Worm (Caenorhabditis elegans): Measurements from ENCODE around the gene gyf-1.

The gyf-1 gene

ce11 chrII:6734674-6735073 is 50.6 kb downstream of the gyf-1 start, which contains the start of gene T14B4.3 (continued):
- TF ChIP-seq hlh-15 (tag; optimal IDR thresholded peaks at IDR 0.05): no peak
- no peak for TF ChIP-seq C38D4.7 (GFP tag; optimal IDR thresholded peaks at IDR 0.05)
- no peak for TF ChIP-seq ceh-9 (tag; optimal IDR thresholded peaks at IDR 0.05)
- peak; percentile 44 for TF ChIP-seq unc-42 (tag; optimal IDR thresholded peaks at IDR 0.05)
- TF ChIP-seq unc-86 (tag; optimal IDR thresholded peaks at IDR 0.05): peak; percentile 15

DNA sequence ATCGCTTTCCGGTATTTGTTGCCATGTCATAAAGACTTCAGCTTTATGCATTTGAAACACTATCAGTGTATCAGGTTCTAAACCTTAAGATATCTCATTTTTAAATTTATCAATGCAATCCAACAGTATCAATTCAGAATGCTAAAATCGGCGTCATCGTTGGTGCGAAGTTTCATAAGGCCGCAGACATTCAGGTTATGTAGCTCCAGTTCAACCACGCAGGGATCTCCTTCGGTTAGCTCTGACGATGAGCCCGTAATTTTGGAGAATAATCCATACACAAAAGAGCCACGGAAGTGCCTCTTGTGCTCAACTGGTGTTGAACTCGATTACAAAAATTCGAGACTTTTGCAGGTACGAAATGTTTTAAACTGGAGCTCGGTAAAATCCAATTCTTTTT is 52.0 kb downstream of the gyf-1 start, which contains the start of gene mrps-18.C:
mrps-18.C (plus strand) TSS at position 138 of the 400 bp plus-strand sequence.
- TF ChIP-seq ceh-6 (GFP tag; optimal IDR thresholded peaks at IDR 0.05): no peak
- no peak for TF ChIP-seq C08G9.2 (tag; optimal IDR thresholded peaks at IDR 0.05)
- TF ChIP-seq elt-4 (tag; optimal IDR thresholded peaks at IDR 0.05): no peak
- TF ChIP-seq eyg-1 (tag; optimal IDR thresholded peaks at IDR 0.05): no peak
- TF ChIP-seq ets-4 (tag; optimal IDR thresholded peaks at IDR 0.05): no peak
- no peak for TF ChIP-seq Y22D7AL.16 (tag; optimal IDR thresholded peaks at IDR 0.05)
- no peak for TF ChIP-seq che-1 (tag; optimal IDR thresholded peaks at IDR 0.05)
- TF ChIP-seq unc-86 (tag; optimal IDR thresholded peaks at IDR 0.05): no peak
- TF ChIP-seq ceh-24 (tag; optimal IDR thresholded peaks at IDR 0.05): no peak
- TF ChIP-seq ceh-9 (tag; optimal IDR thresholded peaks at IDR 0.05): no peak
- TF ChIP-seq F13H6.1 (tag; optimal IDR thresholded peaks at IDR 0.05): no peak
- TF ChIP-seq ceh-34 (tag; optimal IDR thresholded peaks at IDR 0.05): no peak

ce11 chrII:6736604-6737003 is 52.6 kb downstream of the gyf-1 start, which contains the start of gene T14B4.1:
T14B4.1 (plus strand) TSS chrII:6736904.
- TF ChIP-seq nfya-1 (tag; optimal IDR thresholded peaks at IDR 0.05) (no peak), pha-2 (tag; optimal IDR thresholded peaks at IDR 0.05) (no peak), hlh-15 (tag; optimal IDR thresholded peaks at IDR 0.05) (no peak), sdc-2 (tag; optimal IDR thresholded peaks at IDR 0.05) (no peak)

ce11 chrII:6741428-6741827 is 57.4 kb downstream of the gyf-1 start, which contains the start of gene exos-8:
exos-8 (plus strand) TSS chrII:6741691.
- TF ChIP-seq zip-5 (tag; optimal IDR thresholded peaks at IDR 0.05) (peak; percentile 91), pqm-1 (tag; optimal IDR thresholded peaks at IDR 0.05) (peak; percentile 56), hlh-8 (tag; optimal IDR thresholded peaks at IDR 0.05) (peak; percentile 76), dmd-4 (tag; optimal IDR thresholded peaks at IDR 0.05; ENCODE audit: borderline replicate concordance) (peak; percentile 72), ceh-2 (tag; optimal IDR thresholded peaks at IDR 0.05) (peak; percentile 90), unc-86 (tag; optimal IDR thresholded peaks at IDR 0.05) (peak; percentile 49), ztf-16 (tag; optimal IDR thresholded peaks at IDR 0.05) (peak; percentile 30), hlh-6 (tag; optimal IDR thresholded peaks at IDR 0.05) (peak; percentile 39), fax-1 (tag; optimal IDR thresholded peaks at IDR 0.05) (peak; percentile 91), ceh-14 (tag; optimal IDR thresholded peaks at IDR 0.05) (peak; percentile 91), lin-11 (tag; optimal IDR thresholded peaks at IDR 0.05) (no peak), hlh-13 (GFP tag; optimal IDR thresholded peaks at IDR 0.05) (peak; percentile 21), tbx-2 (tag; optimal IDR thresholded peaks at IDR 0.05) (peak; percentile 96), ceh-18 (tag; optimal IDR thresholded peaks at IDR 0.05) (peak; percentile 59), rnt-1 (tag; optimal IDR thresholded peaks at IDR 0.05) (peak; percentile 91), ceh-19 (GFP tag; optimal IDR thresholded peaks at IDR 0.05) (peak; percentile 67), fkh-10 (GFP tag; optimal IDR thresholded peaks at IDR 0.05) (no peak), C38D4.7 (GFP tag; optimal IDR thresholded peaks at IDR 0.05) (no peak), T23F11.4 (GFP tag; optimal IDR thresholded peaks at IDR 0.05) (peak; percentile 11), unc-42 (tag; optimal IDR thresholded peaks at IDR 0.05) (peak; percentile 85), C08G9.2 (tag; optimal IDR thresholded peaks at IDR 0.05) (peak; percentile 93), ceh-30 (tag; optimal IDR thresholded peaks at IDR 0.05) (no peak), madf-2 (tag; optimal IDR thresholded peaks at IDR 0.05) (peak; percentile 9), F13H6.1 (tag; optimal IDR thresholded peaks at IDR 0.05) (peak; percentile 77), hlh-15 (tag; optimal IDR thresholded peaks at IDR 0.05) (peak; percentile 38), ttx-3 (tag; optimal IDR thresholded peaks at IDR 0.05) (peak; percentile 49), unc-55 (GFP tag; optimal IDR thresholded peaks at IDR 0.05) (no peak), nfya-1 (tag; optimal IDR thresholded peaks at IDR 0.05) (peak; percentile 1), ref-2 (tag; optimal IDR thresholded peaks at IDR 0.05) (peak; percentile 95), ahr-1 (tag; optimal IDR thresholded peaks at IDR 0.05) (peak; percentile 58), ceh-31 (tag; optimal IDR thresholded peaks at IDR 0.05) (peak; percentile 97), sox-4 (tag; optimal IDR thresholded peaks at IDR 0.05) (peak; percentile 28), eyg-1 (tag; optimal IDR thresholded peaks at IDR 0.05) (no peak), hlh-30 (tag; optimal IDR thresholded peaks at IDR 0.05; ENCODE audit: insufficient read depth) (no peak), pros-1 (tag; optimal IDR thresholded peaks at IDR 0.05) (no peak), npax-4 (tag; optimal IDR thresholded peaks at IDR 0.05) (no peak)

All from whole organism, late embryonic.